Worm (Caenorhabditis elegans) whole organism, late embryonic: ENCODE measurements around the gene spp-24.

ENCODE experiments used
- C08G9.2 ChIP-seq: sonication (generic microtip); optimal IDR thresholded peaks from 2 replicates; lab custom pipeline; 2016; ENCODE audit warnings: mild to moderate bottlenecking, missing genetic modification characterization, moderate library complexity, missing compliant biosample characterization
- C38D4.7 ChIP-seq: fragments of 200-800 bp; sonication (Bioruptor generic); optimal IDR thresholded peaks from 2 replicates; lab custom pipeline; 2018; ENCODE audit warnings: mild to moderate bottlenecking, missing genetic modification characterization, moderate library complexity, missing compliant biosample characterization
- ama-1 ChIP-seq: fragments of 150-350 bp; optimal IDR thresholded peaks from 2 replicates; lab custom pipeline; 2014
- ceh-14 ChIP-seq: sonication (generic microtip); optimal IDR thresholded peaks from 2 replicates; lab custom pipeline; 2016; ENCODE audit warnings: missing genotype, missing genetic modification characterization, missing compliant biosample characterization
- ceh-18 ChIP-seq: sonication (generic microtip); optimal IDR thresholded peaks from 2 replicates; lab custom pipeline; 2016; ENCODE audit warnings: missing genetic modification characterization, missing compliant biosample characterization
- ceh-2 ChIP-seq: sonication (generic microtip); optimal IDR thresholded peaks from 2 replicates; lab custom pipeline; 2016; ENCODE audit warnings: missing genotype, missing genetic modification characterization, missing compliant biosample characterization
- ceh-24 ChIP-seq: sonication (generic microtip); optimal IDR thresholded peaks from 2 replicates; lab custom pipeline; 2016; ENCODE audit warnings: mild to moderate bottlenecking, missing genetic modification characterization, missing compliant biosample characterization
- ceh-30 ChIP-seq: fragments of 150-350 bp; optimal IDR thresholded peaks from 2 replicates; lab custom pipeline; 2014; ENCODE audit warnings: missing biosample characterization, missing genetic modification characterization
- ceh-31 ChIP-seq: sonication (generic microtip); optimal IDR thresholded peaks from 2 replicates; lab custom pipeline; 2016; ENCODE audit warnings: missing genetic modification characterization, missing compliant biosample characterization
- ceh-34 ChIP-seq: sonication (generic microtip); optimal IDR thresholded peaks from 2 replicates; lab custom pipeline; 2016; ENCODE audit warnings: mild to moderate bottlenecking, missing genetic modification characterization, missing compliant biosample characterization
- ceh-45 ChIP-seq: fragments of 200-800 bp; sonication (Bioruptor generic); IDR thresholded peaks from 2 replicates; pipeline ENCODE4 v1.3.6; 2022; ENCODE audit warnings: missing genetic modification reagents, missing genetic modification characterization, missing compliant biosample characterization
- che-1 ChIP-seq: sonication (generic microtip); optimal IDR thresholded peaks from 2 replicates; lab custom pipeline; 2016; ENCODE audit warnings: mild to moderate bottlenecking, missing genetic modification characterization, missing compliant biosample characterization
- dmd-4 ChIP-seq: sonication (generic microtip); optimal IDR thresholded peaks from 2 replicates; lab custom pipeline; 2016; ENCODE audit warnings: borderline replicate concordance, missing genetic modification characterization, missing compliant biosample characterization
- dve-1 ChIP-seq: sonication (generic microtip); optimal IDR thresholded peaks from 2 replicates; lab custom pipeline; 2017; ENCODE audit warnings: antibody characterized with exemption, mild to moderate bottlenecking, missing genetic modification characterization, missing compliant biosample characterization
- elt-2 ChIP-seq: sonication (generic microtip); optimal IDR thresholded peaks from 2 replicates; lab custom pipeline; 2016; ENCODE audit warnings: missing genetic modification reagents, missing genetic modification characterization, missing compliant biosample characterization
- ets-4 ChIP-seq: sonication (generic microtip); optimal IDR thresholded peaks from 2 replicates; lab custom pipeline; 2016; ENCODE audit warnings: missing genetic modification characterization, missing compliant biosample characterization
- eyg-1 ChIP-seq: sonication (generic microtip); optimal IDR thresholded peaks from 2 replicates; lab custom pipeline; 2016; ENCODE audit warnings: missing genotype, missing genetic modification characterization, missing compliant biosample characterization
- fax-1 ChIP-seq: sonication (generic microtip); optimal IDR thresholded peaks from 2 replicates; lab custom pipeline; 2016; ENCODE audit warnings: missing genotype, missing genetic modification characterization, missing compliant biosample characterization
- fkh-10 ChIP-seq: fragments of 150-350 bp; optimal IDR thresholded peaks from 2 replicates; lab custom pipeline; 2014; ENCODE audit warnings: missing biosample characterization, missing genetic modification reagents, missing genetic modification characterization
- gmeb-2 ChIP-seq: sonication (generic microtip); optimal IDR thresholded peaks from 2 replicates; lab custom pipeline; 2016; ENCODE audit warnings: missing genetic modification characterization, inconsistent platforms, missing compliant biosample characterization
- hlh-30 ChIP-seq: sonication (generic microtip); optimal IDR thresholded peaks from 2 replicates; lab custom pipeline; 2017; ENCODE audit warnings: antibody characterized with exemption, missing genetic modification characterization, missing compliant biosample characterization; ENCODE audit not compliant: insufficient read depth
- hlh-8 ChIP-seq: sonication (generic microtip); optimal IDR thresholded peaks from 2 replicates; lab custom pipeline; 2016; ENCODE audit warnings: missing genotype, missing genetic modification characterization, missing compliant biosample characterization
- madf-2 ChIP-seq: sonication (generic microtip); optimal IDR thresholded peaks from 2 replicates; lab custom pipeline; 2017; ENCODE audit warnings: missing genetic modification characterization, missing compliant biosample characterization
- mec-3 ChIP-seq: sonication (generic microtip); optimal IDR thresholded peaks from 2 replicates; lab custom pipeline; 2016; ENCODE audit warnings: borderline replicate concordance, missing genetic modification characterization, missing compliant biosample characterization
- nfya-1 ChIP-seq: sonication (generic microtip); optimal IDR thresholded peaks from 2 replicates; lab custom pipeline; 2017; ENCODE audit warnings: missing genetic modification characterization, mild to moderate bottlenecking, missing compliant biosample characterization, antibody characterized with exemption, moderate library complexity
- nhr-232 ChIP-seq: sonication (generic microtip); optimal IDR thresholded peaks from 2 replicates; lab custom pipeline; 2016; ENCODE audit warnings: missing genetic modification characterization, missing compliant biosample characterization
- npax-4 ChIP-seq: sonication (generic microtip); optimal IDR thresholded peaks from 2 replicates; lab custom pipeline; 2016; ENCODE audit warnings: missing genetic modification characterization, missing compliant biosample characterization
- pag-3 ChIP-seq: sonication (generic microtip); optimal IDR thresholded peaks from 2 replicates; lab custom pipeline; 2016; ENCODE audit warnings: missing compliant biosample characterization, missing genetic modification characterization, borderline replicate concordance
- pat-9 ChIP-seq: fragments of 200-800 bp; sonication (Bioruptor generic); optimal IDR thresholded peaks from 2 replicates; lab custom pipeline; 2018; ENCODE audit warnings: mild to moderate bottlenecking, missing genetic modification characterization, moderate library complexity, missing compliant biosample characterization
- pax-1 ChIP-seq: fragments of 150-350 bp; optimal IDR thresholded peaks from 2 replicates; lab custom pipeline; 2014; ENCODE audit warnings: missing biosample characterization, missing genetic modification characterization
- pha-2 ChIP-seq: sonication (generic microtip); optimal IDR thresholded peaks from 2 replicates; lab custom pipeline; 2017; ENCODE audit warnings: mild to moderate bottlenecking, missing genetic modification characterization, missing compliant biosample characterization
- pha-4 ChIP-seq: fragments of 150-350 bp; optimal IDR thresholded peaks from 2 replicates; lab custom pipeline; 2018; ENCODE audit warnings: missing biosample characterization, missing genetic modification reagents, missing genetic modification characterization
- pqm-1 ChIP-seq: sonication (generic microtip); optimal IDR thresholded peaks from 2 replicates; lab custom pipeline; 2016; ENCODE audit warnings: missing genetic modification characterization, missing compliant biosample characterization
- pros-1 ChIP-seq: fragments of 150-350 bp; optimal IDR thresholded peaks from 2 replicates; lab custom pipeline; 2014; ENCODE audit warnings: missing biosample characterization, missing genetic modification reagents, missing genetic modification characterization
- ref-2 ChIP-seq: sonication (generic microtip); optimal IDR thresholded peaks from 2 replicates; lab custom pipeline; 2016; ENCODE audit warnings: missing genetic modification characterization, missing compliant biosample characterization
- rnt-1 ChIP-seq: sonication (generic microtip); optimal IDR thresholded peaks from 2 replicates; lab custom pipeline; 2016; ENCODE audit warnings: missing genetic modification characterization, missing compliant biosample characterization
- sdc-2 ChIP-seq: sonication (generic microtip); optimal IDR thresholded peaks from 2 replicates; lab custom pipeline; 2016; ENCODE audit warnings: missing genotype, missing genetic modification characterization, missing compliant biosample characterization
- sox-2 ChIP-seq: fragments of 200-800 bp; sonication (Bioruptor generic); IDR thresholded peaks from 2 replicates; pipeline ENCODE4 v1.3.6; 2022; ENCODE audit warnings: missing genetic modification reagents, missing genetic modification characterization, missing compliant biosample characterization
- sox-4 ChIP-seq: sonication (generic microtip); optimal IDR thresholded peaks from 2 replicates; lab custom pipeline; 2017; ENCODE audit warnings: mild to moderate bottlenecking, missing genetic modification characterization, inconsistent platforms, missing compliant biosample characterization
- syd-9 ChIP-seq: sonication (generic microtip); optimal IDR thresholded peaks from 2 replicates; lab custom pipeline; 2016; ENCODE audit warnings: mild to moderate bottlenecking, missing genetic modification characterization, moderate library complexity, missing compliant biosample characterization
- tbx-2 ChIP-seq: sonication (generic microtip); optimal IDR thresholded peaks from 2 replicates; lab custom pipeline; 2016; ENCODE audit warnings: missing genetic modification characterization, missing compliant biosample characterization
- tbx-7 ChIP-seq: sonication (generic microtip); optimal IDR thresholded peaks from 2 replicates; lab custom pipeline; 2016; ENCODE audit warnings: missing genotype, missing genetic modification characterization, missing compliant biosample characterization
- ttx-3 ChIP-seq: sonication (generic microtip); optimal IDR thresholded peaks from 2 replicates; lab custom pipeline; 2016; ENCODE audit warnings: missing genetic modification reagents, missing genetic modification characterization, missing compliant biosample characterization
- unc-42 ChIP-seq: sonication (generic microtip); optimal IDR thresholded peaks from 2 replicates; lab custom pipeline; 2016; ENCODE audit warnings: missing genotype, missing genetic modification characterization, missing compliant biosample characterization
- unc-55 ChIP-seq: sonication (generic microtip); optimal IDR thresholded peaks from 2 replicates; lab custom pipeline; 2017; ENCODE audit warnings: missing biosample characterization, missing genetic modification reagents, missing genetic modification characterization
- zip-5 ChIP-seq: sonication (generic microtip); optimal IDR thresholded peaks from 2 replicates; lab custom pipeline; 2016; ENCODE audit warnings: missing genetic modification characterization, missing compliant biosample characterization

spp-24 gene

ce11 chrII:67663-68062 lies 28.3 kb upstream of the spp-24 start:
- TF ChIP-seq eyg-1 (tag; lab: Kevin White, UChicago) = no peak
- TF ChIP-seq C38D4.7 (GFP tag; lab: Kevin White, UChicago) = no peak

ce11 chrII:66322-66721 lies 27.0 kb upstream of the spp-24 start:
- TF ChIP-seq ama-1 (lab: Kevin White, UChicago) (no peak), rnt-1 (tag; lab: Kevin White, UChicago) (peak; percentile 31), unc-42 (tag; lab: Kevin White, UChicago) (peak; percentile 13), sox-4 (tag; lab: Kevin White, UChicago) (no peak), ceh-45 (GFP tag; lab: Robert Waterston, UW) (no peak), syd-9 (peak; percentile 17), tbx-2 (peak; percentile 84), mec-3 (tag; lab: Kevin White, UChicago) (peak; percentile 28), che-1 (no peak), ceh-24 (no peak), ceh-14 (no peak), ceh-34 (tag; lab: Kevin White, UChicago) (peak; percentile 63), dmd-4 (tag; lab: Kevin White, UChicago) (no peak), pha-4 (tag; lab: Kevin White, UChicago) (no peak), ttx-3 (no peak), C08G9.2 (tag; lab: Kevin White, UChicago) (no peak), ceh-18 (tag; lab: Kevin White, UChicago) (peak; percentile 34), zip-5 (tag; lab: Kevin White, UChicago) (no peak), hlh-8 (tag; lab: Kevin White, UChicago) (peak; percentile 76), pha-2 (tag; lab: Kevin White, UChicago) (peak; percentile 1), nfya-1 (tag; lab: Kevin White, UChicago) (peak; percentile 48), pat-9 (tag; lab: Kevin White, UChicago) (no peak), pag-3 (tag; lab: Kevin White, UChicago) (no peak), pros-1 (tag; lab: Kevin White, UChicago) (peak; percentile 83), elt-2 (tag; lab: Kevin White, UChicago) (peak; percentile 39), eyg-1 (tag; lab: Kevin White, UChicago) (peak; percentile 84), madf-2 (peak; percentile 46), nhr-232 (tag; lab: Kevin White, UChicago) (no peak), fkh-10 (GFP tag; lab: Kevin White, UChicago) (no peak), npax-4 (tag; lab: Kevin White, UChicago) (no peak), dve-1 (tag; lab: Kevin White, UChicago) (peak; percentile 31), ceh-31 (tag; lab: Kevin White, UChicago) (peak; percentile 79), ref-2 (peak; percentile 92), ceh-30 (tag; lab: Kevin White, UChicago) (peak; percentile 63), tbx-7 (tag; lab: Kevin White, UChicago) (peak; percentile 38), pax-1 (tag; lab: Kevin White, UChicago) (peak; percentile 79), unc-55 (GFP tag; lab: Kevin White, UChicago) (peak; percentile 69), gmeb-2 (tag; lab: Kevin White, UChicago) (no peak), ceh-2 (peak; percentile 64), pqm-1 (tag; lab: Kevin White, UChicago) (peak; percentile 3), hlh-30 (tag; lab: Kevin White, UChicago) (peak; percentile 84), sox-2 (GFP tag; lab: Robert Waterston, UW) (peak; percentile 67), ets-4 (peak; percentile 75), fax-1 (tag; lab: Kevin White, UChicago) (no peak), sdc-2 (peak; percentile 38)
